Fruit fly (Drosophila melanogaster): Measurements from ENCODE around the gene Apl.

Apl gene

dm6 chr3L:16612972-16613371, 18.0 kb downstream of the Apl start (continued):
- TF ChIP-seq zen (tag; optimal IDR thresholded peaks at IDR 0.05): no peak
- no peak for TF ChIP-seq CG33557 (GFP tag; optimal IDR thresholded peaks at IDR 0.05)
- TF ChIP-seq Jarid2 (GFP tag; optimal IDR thresholded peaks at IDR 0.05): no peak
- TF ChIP-seq CG6175 (GFP tag; IDR thresholded peaks at IDR 0.05): no peak
- TF ChIP-seq Hr78 (GFP tag; optimal IDR thresholded peaks at IDR 0.05): no peak
- no peak for TF ChIP-seq CG8281 (tag; optimal IDR thresholded peaks at IDR 0.05)
- TF ChIP-seq CG12104 (GFP tag; optimal IDR thresholded peaks at IDR 0.05): no peak
- TF ChIP-seq pb (GFP tag; optimal IDR thresholded peaks at IDR 0.05): no peak
- TF ChIP-seq CG2120 (GFP tag; optimal IDR thresholded peaks at IDR 0.05): peak; percentile 41
- TF ChIP-seq CG1529 (GFP tag; optimal IDR thresholded peaks at IDR 0.05): no peak
- TF ChIP-seq CG2116 (GFP tag; optimal IDR thresholded peaks at IDR 0.05): no peak
- no peak for TF ChIP-seq Abd-B (GFP tag; optimal IDR thresholded peaks at IDR 0.05)
- no peak for TF ChIP-seq Lim3 (GFP tag; IDR thresholded peaks at IDR 0.05)
- TF ChIP-seq da (GFP tag; optimal IDR thresholded peaks at IDR 0.05): no peak
- no peak for TF ChIP-seq Atf-2 (GFP tag; optimal IDR thresholded peaks at IDR 0.05)
- no peak for TF ChIP-seq Sin3A (optimal IDR thresholded peaks at IDR 0.05)
- TF ChIP-seq CG9932 (GFP tag; IDR thresholded peaks at IDR 0.05): peak; percentile 57; the same call in 1 of the 2 replicates
- TF ChIP-seq CG5953 (GFP tag; IDR thresholded peaks at IDR 0.05): no peak
- TF ChIP-seq crp (GFP tag; optimal IDR thresholded peaks at IDR 0.05): no peak
- TF ChIP-seq CG7786 (GFP tag; optimal IDR thresholded peaks at IDR 0.05): no peak
- TF ChIP-seq Myb (GFP tag; optimal IDR thresholded peaks at IDR 0.05): no peak
- TF ChIP-seq MBD-R2 (GFP tag; IDR thresholded peaks at IDR 0.05): peak; percentile 25; the same call in 1 of the 2 replicates
- no peak for TF ChIP-seq dm (GFP tag; optimal IDR thresholded peaks at IDR 0.05)
- no peak for TF ChIP-seq CG8359 (GFP tag; optimal IDR thresholded peaks at IDR 0.05; ENCODE audit: borderline replicate concordance)
- TF ChIP-seq Ada2b (GFP tag; IDR thresholded peaks at IDR 0.05): no peak
- no peak for TF ChIP-seq CG6254 (GFP tag; optimal IDR thresholded peaks at IDR 0.05)
- peak; percentile 83 for TF ChIP-seq Med (GFP tag)
- TF ChIP-seq CG31365 (tag; optimal IDR thresholded peaks at IDR 0.05): no peak
- no peak for TF ChIP-seq Adf1 (GFP tag; IDR thresholded peaks at IDR 0.05)
- TF ChIP-seq CG11560 (tag; IDR thresholded peaks at IDR 0.05): no peak
- TF ChIP-seq CG14860 (GFP tag; IDR thresholded peaks at IDR 0.05; ENCODE audit: partially characterized antibody): no peak
- peak; percentile 49 for TF ChIP-seq slbo (GFP tag; IDR thresholded peaks at IDR 0.05)
- no peak for TF ChIP-seq CG13287 (GFP tag; IDR thresholded peaks at IDR 0.05; ENCODE audit: partially characterized antibody)
- no peak for TF ChIP-seq bowl (GFP tag; IDR thresholded peaks at IDR 0.05)
- TF ChIP-seq sim (GFP tag; IDR thresholded peaks at IDR 0.05): no peak
- no peak for TF ChIP-seq CG12942 (GFP tag; optimal IDR thresholded peaks at IDR 0.05)
- TF ChIP-seq sug (tag; optimal IDR thresholded peaks at IDR 0.05): peak; percentile 71
- TF ChIP-seq C15 (GFP tag; IDR thresholded peaks at IDR 0.05): no peak
- TF ChIP-seq lmd (GFP tag; IDR thresholded peaks at IDR 0.05): no peak
- peak; percentile 18 for TF ChIP-seq mam (GFP tag; optimal IDR thresholded peaks at IDR 0.05)
- no peak for TF ChIP-seq CG11504 (tag; optimal IDR thresholded peaks at IDR 0.05)
- 0 out of 2 replicates have a peak, but pooled peaks have one; percentile 31 for TF ChIP-seq al (GFP tag; IDR thresholded peaks at IDR 0.05)
- no peak for TF ChIP-seq CG43689 (GFP tag; IDR thresholded peaks at IDR 0.05)
- TF ChIP-seq CG4707 (GFP tag; optimal IDR thresholded peaks at IDR 0.05): no peak
- no peak for TF ChIP-seq chn (GFP tag; optimal IDR thresholded peaks at IDR 0.05)
- peak; percentile 27 for TF ChIP-seq zfh2 (GFP tag; optimal IDR thresholded peaks at IDR 0.05)
- no peak for TF ChIP-seq vfl (GFP tag; optimal IDR thresholded peaks at IDR 0.05)
- no peak for TF ChIP-seq CG12744 (GFP tag; optimal IDR thresholded peaks at IDR 0.05)
- TF ChIP-seq yki (optimal IDR thresholded peaks at IDR 0.05): no peak
- no peak for TF ChIP-seq CG9817 (tag; optimal IDR thresholded peaks at IDR 0.05)
- no peak for TF ChIP-seq tgo (GFP tag; IDR thresholded peaks at IDR 0.05)
- TF ChIP-seq crc (GFP tag; optimal IDR thresholded peaks at IDR 0.05): no peak
- no peak for TF ChIP-seq Stat92E (GFP tag; optimal IDR thresholded peaks at IDR 0.05)

Data from whole organism, embryonic.